Fruit fly (Drosophila melanogaster): ENCODE measurements around the gene CG17292.
A peak's percentile ranks its signal among the peaks of the same experiment; 100 is the strongest.

The CG17292 gene

DNA sequence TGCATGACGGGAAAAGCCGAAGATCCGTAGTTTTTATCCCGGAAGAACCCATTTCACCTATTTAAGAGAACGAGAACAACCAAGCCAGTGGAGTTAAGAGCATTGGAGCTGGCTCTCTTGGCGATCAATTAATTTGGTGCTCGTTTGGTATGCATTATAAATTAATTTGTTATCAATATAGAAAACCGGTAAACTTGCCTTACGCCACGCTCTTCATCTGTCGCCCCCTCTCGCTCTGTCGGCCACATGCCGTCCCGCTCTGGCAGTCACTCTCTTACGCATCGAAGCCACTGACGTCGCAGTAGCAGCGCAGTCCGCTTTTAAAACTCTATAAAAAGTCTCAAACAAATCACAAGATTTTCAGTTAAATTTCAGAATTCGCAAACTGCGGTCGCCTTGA lies 24.0 kb upstream of the CG17292 start, which contains the start of gene CG7778 (continued):
- TF ChIP-seq sd (tag; optimal IDR thresholded peaks at IDR 0.05) = peak; percentile 20
- no peak for TF ChIP-seq Oaz (GFP tag; IDR thresholded peaks at IDR 0.05)
- no peak for TF ChIP-seq crp (GFP tag; optimal IDR thresholded peaks at IDR 0.05)
- TF ChIP-seq CG10209 (GFP tag; optimal IDR thresholded peaks at IDR 0.05) = no peak
- no peak for TF ChIP-seq CG12299 (tag; optimal IDR thresholded peaks at IDR 0.05)
- peak; percentile 94 for TF ChIP-seq CG3163 (GFP tag; optimal IDR thresholded peaks at IDR 0.05)
- TF ChIP-seq NFAT (GFP tag; IDR thresholded peaks at IDR 0.05) = no peak
- TF ChIP-seq odd (GFP tag; optimal IDR thresholded peaks at IDR 0.05) = no peak
- no peak for TF ChIP-seq CG12769 (tag; optimal IDR thresholded peaks at IDR 0.05)
- TF ChIP-seq Ptx1 (GFP tag; IDR thresholded peaks at IDR 0.05) = no peak
- TF ChIP-seq Camta (GFP tag; optimal IDR thresholded peaks at IDR 0.05) = no peak
- no peak for TF ChIP-seq CG4707 (GFP tag; optimal IDR thresholded peaks at IDR 0.05)
- TF ChIP-seq CG8924 (tag; optimal IDR thresholded peaks at IDR 0.05) = no peak
- no peak for TF ChIP-seq fru (optimal IDR thresholded peaks at IDR 0.05)
- peak; percentile 82 for TF ChIP-seq Adf1 (GFP tag; IDR thresholded peaks at IDR 0.05)
- no peak for TF ChIP-seq CG7839 (tag; optimal IDR thresholded peaks at IDR 0.05)

DNA sequence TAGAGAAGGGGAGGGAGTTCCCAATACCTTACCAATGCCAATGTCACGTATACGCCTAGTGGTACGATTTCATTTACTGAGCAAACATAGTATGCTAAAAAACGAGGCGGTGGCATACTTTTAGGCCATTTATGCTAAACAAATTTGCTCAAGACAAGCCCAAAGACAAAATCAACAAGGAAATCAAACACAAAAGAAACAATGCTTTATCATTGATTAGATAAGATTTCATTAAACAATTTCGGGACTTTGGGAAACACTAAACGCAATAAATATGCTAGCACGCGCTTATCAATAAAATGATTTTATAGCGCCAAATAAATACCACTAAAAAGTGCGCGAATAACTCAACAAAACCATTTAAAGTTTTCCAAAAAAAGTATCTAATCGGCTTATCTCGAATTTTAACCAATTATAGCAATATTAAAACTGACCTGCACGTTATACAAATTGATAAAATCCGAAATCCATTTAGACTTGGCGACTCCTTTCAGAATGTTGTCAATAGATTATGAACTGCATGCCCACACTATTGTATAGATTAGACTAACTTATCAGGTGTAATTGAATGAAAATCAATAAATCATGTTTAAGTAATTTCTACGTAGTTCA lies 19.6 kb upstream of the CG17292 start:
- TF ChIP-seq Lim3 (GFP tag; IDR thresholded peaks at IDR 0.05) (no peak), CG2678 (tag; optimal IDR thresholded peaks at IDR 0.05) (peak; percentile 68), chm (GFP tag; IDR thresholded peaks at IDR 0.05) (no peak), CG6254 (GFP tag; optimal IDR thresholded peaks at IDR 0.05) (no peak), Fer1 (GFP tag; optimal IDR thresholded peaks at IDR 0.05) (peak; percentile 75), toy (GFP tag; IDR thresholded peaks at IDR 0.05) (no peak), Hr3 (GFP tag; optimal IDR thresholded peaks at IDR 0.05) (no peak), HHEX (GFP tag; optimal IDR thresholded peaks at IDR 0.05) (peak; percentile 61), CG8388 (GFP tag; optimal IDR thresholded peaks at IDR 0.05) (peak; percentile 8), TFAM (GFP tag; optimal IDR thresholded peaks at IDR 0.05) (no peak), crc (GFP tag; optimal IDR thresholded peaks at IDR 0.05) (no peak), CG17829 (tag; optimal IDR thresholded peaks at IDR 0.05) (no peak), Nf-YC (tag; optimal IDR thresholded peaks at IDR 0.05) (no peak), CG6683 (GFP tag; optimal IDR thresholded peaks at IDR 0.05) (peak; percentile 2), CG7372 (GFP tag; IDR thresholded peaks at IDR 0.05) (peak; percentile 68), stwl (tag; optimal IDR thresholded peaks at IDR 0.05) (no peak), Ravus (GFP tag; IDR thresholded peaks at IDR 0.05) (no peak), amos (GFP tag; IDR thresholded peaks at IDR 0.05; ENCODE audit: partially characterized antibody) (no peak), CG34376 (GFP tag; optimal IDR thresholded peaks at IDR 0.05) (peak; percentile 57), Vsx1 (GFP tag; optimal IDR thresholded peaks at IDR 0.05) (peak; percentile 51), CG17912 (GFP tag; optimal IDR thresholded peaks at IDR 0.05) (no peak), sd (tag; optimal IDR thresholded peaks at IDR 0.05) (peak; percentile 95), Lhr (GFP tag; optimal IDR thresholded peaks at IDR 0.05) (no peak), prd (optimal IDR thresholded peaks at IDR 0.05) (no peak), prd (GFP tag; IDR thresholded peaks at IDR 0.05) (no peak), CG14014 (GFP tag; IDR thresholded peaks at IDR 0.05) (peak; percentile 52; the same call in 1 of the 2 replicates), CG15269 (tag; optimal IDR thresholded peaks at IDR 0.05) (peak; percentile 63), NC2β (GFP tag; optimal IDR thresholded peaks at IDR 0.05) (no peak), Fer3 (tag; optimal IDR thresholded peaks at IDR 0.05) (peak; percentile 54), da (GFP tag; optimal IDR thresholded peaks at IDR 0.05) (no peak), CG31388 (GFP tag; optimal IDR thresholded peaks at IDR 0.05) (no peak), Jarid2 (GFP tag; optimal IDR thresholded peaks at IDR 0.05) (peak; percentile 19), CG11723 (GFP tag; optimal IDR thresholded peaks at IDR 0.05) (no peak), CG2202 (tag; optimal IDR thresholded peaks at IDR 0.05) (no peak), seq (GFP tag; IDR thresholded peaks at IDR 0.05) (no peak)
